Worm (Caenorhabditis elegans) whole organism, midembryonic: ENCODE data around the gene M60.7.

Experiments
- T22C8.4 ChIP-seq: fragments of 200-800 bp; sonication (Bioruptor generic); IDR thresholded peaks from 2 replicates; pipeline ENCODE4 v1.3.6; 2022; ENCODE audit warnings: missing genetic modification characterization, missing compliant biosample characterization
- cog-1 ChIP-seq: sonication (generic microtip); optimal IDR thresholded peaks from 2 replicates; lab custom pipeline; 2016; ENCODE audit warnings: missing genetic modification characterization, missing compliant biosample characterization
- flt-1 ChIP-seq: fragments of 200-800 bp; sonication (Bioruptor generic); IDR thresholded peaks from 2 replicates; pipeline ENCODE4 v1.3.6; 2022; ENCODE audit warnings: missing genetic modification characterization, missing compliant biosample characterization
- klf-2 ChIP-seq: fragments of 200-800 bp; sonication (Bioruptor generic); conservative IDR thresholded peaks from 2 replicates; pipeline ENCODE4 v1.3.6; 2022; ENCODE audit warnings: missing genetic modification reagents, missing genetic modification characterization, missing compliant biosample characterization
- med-1 ChIP-seq: sonication (generic microtip); optimal IDR thresholded peaks from 2 replicates; lab custom pipeline; 2017; ENCODE audit warnings: missing genetic modification characterization, mild to moderate bottlenecking, missing compliant biosample characterization, antibody characterized with exemption, missing genetic modification reagents; ENCODE audit not compliant: insufficient read depth
- ref-1 ChIP-seq: fragments of 200-800 bp; sonication (Bioruptor generic); conservative IDR thresholded peaks from 2 replicates; pipeline ENCODE4 v1.3.6; 2022; ENCODE audit warnings: missing genetic modification reagents, missing genetic modification characterization, missing compliant biosample characterization
- tab-1 ChIP-seq: fragments of 200-800 bp; sonication (Bioruptor generic); IDR thresholded peaks from 2 replicates; pipeline ENCODE4 v1.3.6; 2022; ENCODE audit warnings: missing genetic modification characterization, missing compliant biosample characterization
- ztf-23 ChIP-seq: fragments of 200-800 bp; sonication (Bioruptor generic); IDR thresholded peaks from 2 replicates; pipeline ENCODE4 v1.3.6; 2022; ENCODE audit warnings: missing genetic modification reagents, missing genetic modification characterization, missing compliant biosample characterization
- ztf-29 ChIP-seq: fragments of 200-800 bp; sonication (Bioruptor generic); IDR thresholded peaks from 2 replicates; pipeline ENCODE4 v1.3.6; 2022; ENCODE audit warnings: missing genetic modification reagents, missing genetic modification characterization, missing compliant biosample characterization

M60.7 gene

DNA sequence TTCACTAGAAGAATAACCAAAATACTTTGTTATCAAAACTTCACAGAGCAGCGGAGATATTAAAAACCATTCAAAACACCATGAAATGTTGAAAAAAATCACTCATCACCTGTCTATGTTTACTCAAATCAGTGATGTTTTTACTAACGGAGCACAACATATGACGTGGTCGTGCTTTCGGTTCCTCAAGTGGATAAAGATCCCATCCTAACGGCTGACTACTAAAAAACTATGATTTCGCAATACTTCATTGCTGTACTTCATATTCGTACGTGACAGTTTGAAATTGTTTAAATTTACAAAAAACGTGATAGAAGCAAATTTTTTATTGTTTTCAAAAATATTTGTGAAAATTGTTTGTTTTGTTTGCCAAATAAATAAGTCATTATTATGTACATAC, 3.3 kb downstream of the M60.7 start:
- no peak for TF ChIP-seq med-1 (GFP tag; lab: Kevin White, UChicago)
- TF ChIP-seq flt-1 (GFP tag; lab: Robert Waterston, UW): no peak
- no peak for TF ChIP-seq T22C8.4 (GFP tag; lab: Robert Waterston, UW)
- no peak for TF ChIP-seq tab-1
- no peak for TF ChIP-seq ztf-29 (GFP tag; lab: Robert Waterston, UW)
- no peak for TF ChIP-seq ref-1 (GFP tag; lab: Robert Waterston, UW)
- no peak for TF ChIP-seq cog-1 (tag; lab: Kevin White, UChicago)
- TF ChIP-seq ztf-23 (GFP tag; lab: Robert Waterston, UW): no peak

DNA sequence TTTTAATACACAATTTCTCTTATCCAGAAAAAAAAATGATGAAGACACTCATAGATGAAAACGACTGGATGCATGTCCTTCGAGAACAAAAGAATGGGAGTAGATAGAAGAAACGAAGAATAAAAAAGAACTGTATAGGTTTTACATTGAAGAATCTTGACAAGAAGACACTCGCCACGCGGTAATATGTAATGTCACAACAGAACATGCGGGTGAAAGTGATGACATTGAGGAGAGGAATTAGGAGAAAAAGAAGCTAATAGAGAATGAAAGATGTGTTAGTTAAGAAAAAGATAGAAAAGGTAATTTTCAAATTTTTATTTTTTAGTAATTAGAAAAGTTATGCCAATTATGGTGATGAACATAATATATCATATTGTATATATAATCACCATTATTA, 5.5 kb downstream of the M60.7 start:
- TF ChIP-seq cog-1 (tag; lab: Kevin White, UChicago): no peak
- no peak for TF ChIP-seq T22C8.4 (GFP tag; lab: Robert Waterston, UW)
- TF ChIP-seq ztf-23 (GFP tag; lab: Robert Waterston, UW): no peak
- TF ChIP-seq med-1 (GFP tag; lab: Kevin White, UChicago): no peak
- no peak for TF ChIP-seq ztf-29 (GFP tag; lab: Robert Waterston, UW)
- no peak for TF ChIP-seq ref-1 (GFP tag; lab: Robert Waterston, UW)
- no peak for TF ChIP-seq klf-2 (GFP tag; lab: Robert Waterston, UW)
- TF ChIP-seq flt-1 (GFP tag; lab: Robert Waterston, UW): no peak

DNA sequence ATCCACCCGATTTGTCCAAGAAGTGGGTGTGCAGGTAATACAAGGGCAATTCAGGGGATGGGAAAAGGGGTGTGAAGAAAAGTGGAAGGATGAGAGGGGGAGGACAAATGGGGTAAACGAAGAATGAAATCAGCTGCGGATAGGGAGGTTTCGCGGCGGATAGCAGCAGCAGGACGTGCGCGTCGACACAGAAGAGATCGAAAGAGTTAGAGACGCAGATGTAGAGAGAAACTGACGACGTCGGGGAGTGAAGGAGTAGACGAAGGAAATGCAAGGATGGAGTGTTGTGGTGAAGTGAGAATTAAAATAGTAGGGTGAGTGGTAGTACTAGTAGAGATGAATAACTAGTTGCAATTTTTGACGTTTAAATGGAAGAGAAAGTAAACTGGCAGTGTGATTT, 8.7 kb downstream of the M60.7 start, which contains the start of gene M60.6:
TSS of gene M60.6 (minus strand) at position 166 of the 400 bp plus-strand sequence.
- TF ChIP-seq klf-2 (GFP tag; lab: Robert Waterston, UW) (no peak), cog-1 (tag; lab: Kevin White, UChicago) (no peak), ref-1 (GFP tag; lab: Robert Waterston, UW) (no peak), med-1 (GFP tag; lab: Kevin White, UChicago) (no peak), ztf-23 (GFP tag; lab: Robert Waterston, UW) (no peak), flt-1 (GFP tag; lab: Robert Waterston, UW) (no peak), tab-1 (no peak), T22C8.4 (GFP tag; lab: Robert Waterston, UW) (no peak), ztf-29 (GFP tag; lab: Robert Waterston, UW) (no peak)

DNA sequence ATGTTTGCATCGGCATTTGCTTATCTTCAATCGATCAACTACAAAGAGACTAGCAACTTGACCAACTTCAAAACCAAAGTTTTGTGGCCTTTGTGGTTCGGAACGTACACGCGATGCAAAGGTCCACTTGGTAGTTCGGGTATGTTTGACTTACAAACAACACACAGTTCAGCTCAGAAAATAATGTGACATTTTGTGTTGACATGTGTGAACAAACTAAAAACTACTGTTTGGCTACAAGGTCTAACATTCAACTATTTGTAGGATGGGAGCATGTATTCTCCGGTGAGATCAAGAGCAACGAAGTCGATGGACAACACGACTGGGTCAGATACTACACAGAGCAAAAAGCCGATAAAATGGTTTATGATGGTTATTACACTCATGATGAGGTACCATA, 13.9 kb downstream of the M60.7 start:
- TF ChIP-seq cog-1 (tag; lab: Kevin White, UChicago): no peak
- no peak for TF ChIP-seq med-1 (GFP tag; lab: Kevin White, UChicago)
- TF ChIP-seq tab-1: no peak
- TF ChIP-seq T22C8.4 (GFP tag; lab: Robert Waterston, UW): no peak
- no peak for TF ChIP-seq ztf-29 (GFP tag; lab: Robert Waterston, UW)
- no peak for TF ChIP-seq klf-2 (GFP tag; lab: Robert Waterston, UW)
- TF ChIP-seq ref-1 (GFP tag; lab: Robert Waterston, UW): no peak
- no peak for TF ChIP-seq flt-1 (GFP tag; lab: Robert Waterston, UW)
- no peak for TF ChIP-seq ztf-23 (GFP tag; lab: Robert Waterston, UW)

DNA sequence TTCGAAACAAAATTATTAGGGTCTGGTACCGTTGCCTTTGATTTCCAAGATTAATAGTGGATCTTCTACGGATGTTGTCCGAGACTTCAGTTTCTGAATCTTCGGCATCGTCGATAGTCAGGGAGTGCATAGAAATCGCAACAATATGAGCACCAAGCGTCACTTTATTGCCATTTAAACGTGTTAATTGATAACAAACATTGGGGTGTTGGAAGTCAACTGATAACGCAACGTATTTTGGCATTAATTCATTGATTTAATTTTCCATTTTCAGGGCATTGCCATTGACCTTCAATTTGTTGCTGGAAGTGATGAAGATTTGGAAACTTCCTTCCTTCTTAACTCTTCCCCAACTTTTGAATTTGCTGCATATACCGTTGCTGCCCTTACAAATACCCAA, 14.8 kb downstream of the M60.7 start, which contains the start of gene kqt-2:
TSS of gene kqt-2 (minus strand) at position 244 of the 400 bp plus-strand sequence.
- TF ChIP-seq ztf-23 (GFP tag; lab: Robert Waterston, UW): no peak
- TF ChIP-seq cog-1 (tag; lab: Kevin White, UChicago): no peak
- no peak for TF ChIP-seq flt-1 (GFP tag; lab: Robert Waterston, UW)
- TF ChIP-seq ref-1 (GFP tag; lab: Robert Waterston, UW): no peak
- no peak for TF ChIP-seq klf-2 (GFP tag; lab: Robert Waterston, UW)
- TF ChIP-seq T22C8.4 (GFP tag; lab: Robert Waterston, UW): no peak
- no peak for TF ChIP-seq med-1 (GFP tag; lab: Kevin White, UChicago)
- TF ChIP-seq tab-1: no peak
- TF ChIP-seq ztf-29 (GFP tag; lab: Robert Waterston, UW): no peak

DNA sequence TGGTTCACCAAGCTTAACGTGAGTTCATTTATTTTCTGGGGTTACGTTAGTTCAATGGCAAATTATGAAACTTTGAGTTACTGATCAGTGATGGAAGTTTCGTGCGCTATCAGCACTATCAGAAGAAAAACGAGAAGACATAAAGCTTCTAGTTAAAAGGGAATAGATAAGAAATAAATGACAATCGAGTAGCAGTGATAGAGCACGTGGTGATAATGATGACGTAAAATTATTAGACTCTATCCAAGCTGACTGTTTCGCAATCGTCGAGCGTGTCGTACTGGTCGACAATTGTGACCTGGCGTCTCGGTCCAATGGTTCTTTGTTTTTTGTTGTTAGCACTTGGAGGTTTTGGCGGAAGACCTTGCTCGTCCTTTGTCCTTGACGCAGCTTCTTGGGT, 17.9 kb downstream of the M60.7 start:
- TF ChIP-seq med-1 (GFP tag; lab: Kevin White, UChicago) (no peak), ref-1 (GFP tag; lab: Robert Waterston, UW) (no peak), klf-2 (GFP tag; lab: Robert Waterston, UW) (no peak), T22C8.4 (GFP tag; lab: Robert Waterston, UW) (no peak), tab-1 (no peak), ztf-29 (GFP tag; lab: Robert Waterston, UW) (no peak), ztf-23 (GFP tag; lab: Robert Waterston, UW) (no peak), cog-1 (tag; lab: Kevin White, UChicago) (no peak), flt-1 (GFP tag; lab: Robert Waterston, UW) (no peak)

DNA sequence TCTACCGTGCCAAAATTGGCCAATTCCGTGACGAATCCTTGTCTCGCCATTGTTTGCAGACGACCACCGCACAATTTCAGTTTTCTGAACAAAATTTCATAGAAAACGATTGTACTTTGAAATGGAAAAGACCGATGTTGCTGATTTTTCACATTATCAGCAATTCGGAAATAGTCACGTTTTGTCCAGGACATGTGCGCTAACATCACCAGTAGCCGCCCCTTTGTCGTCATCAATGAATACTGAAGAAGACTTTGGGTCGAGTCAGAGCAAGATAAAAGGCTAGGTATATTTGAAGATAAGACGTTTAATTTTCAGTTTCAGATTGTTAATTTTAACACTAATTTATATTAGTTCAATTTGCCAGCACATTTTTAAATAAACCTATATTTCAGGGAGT, 19.1 kb downstream of the M60.7 start, which contains the start of gene endu-2:
TSS of gene endu-2 (plus strand) at position 396 of the 400 bp plus-strand sequence.
- TF ChIP-seq ztf-29 (GFP tag; lab: Robert Waterston, UW) (no peak), T22C8.4 (GFP tag; lab: Robert Waterston, UW) (no peak), med-1 (GFP tag; lab: Kevin White, UChicago) (no peak), ztf-23 (GFP tag; lab: Robert Waterston, UW) (no peak), tab-1 (no peak), ref-1 (GFP tag; lab: Robert Waterston, UW) (no peak)

DNA sequence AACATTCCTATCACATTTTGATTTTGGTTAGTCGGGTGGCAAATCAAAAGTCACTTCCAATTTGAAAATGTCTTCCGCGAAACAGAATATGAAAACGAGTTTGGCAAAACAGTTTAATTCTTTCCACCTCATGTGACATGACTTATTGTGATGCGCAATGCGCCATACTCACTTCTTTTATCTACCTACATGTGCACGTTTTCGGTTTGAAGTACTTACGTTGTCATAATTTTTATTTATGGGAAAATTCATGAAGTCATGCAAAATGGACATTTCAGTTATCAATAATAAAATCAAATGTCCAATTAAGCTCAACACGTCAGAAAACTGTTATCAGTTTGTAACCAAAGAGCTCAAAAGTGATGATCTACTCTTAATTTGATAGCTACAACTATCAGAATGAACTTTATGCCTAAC, 22.3 kb downstream of the M60.7 start:
- TF ChIP-seq klf-2 (GFP tag; lab: Robert Waterston, UW) (no peak), cog-1 (tag; lab: Kevin White, UChicago) (no peak), ztf-29 (GFP tag; lab: Robert Waterston, UW) (no peak), flt-1 (GFP tag; lab: Robert Waterston, UW) (no peak), tab-1 (no peak), T22C8.4 (GFP tag; lab: Robert Waterston, UW) (no peak)

DNA sequence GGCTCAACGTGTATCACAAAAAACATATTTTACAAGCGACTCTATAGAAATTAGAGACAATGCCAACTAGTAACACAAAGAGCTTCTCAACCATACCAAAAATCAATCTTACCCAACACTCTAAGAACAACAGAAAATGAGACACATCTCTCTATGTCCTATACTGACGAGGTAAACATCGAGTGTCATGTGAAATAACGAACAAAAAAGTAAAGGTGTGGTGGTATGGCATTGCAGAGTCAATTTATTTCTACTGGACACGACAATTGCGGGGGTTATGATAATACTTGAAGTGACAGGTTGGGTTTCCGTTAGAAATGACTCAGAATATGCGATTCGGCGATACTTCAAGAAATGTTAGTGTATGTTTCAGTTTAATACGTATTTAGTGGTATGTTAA, 24.5 kb downstream of the M60.7 start:
- TF ChIP-seq ztf-29 (GFP tag; lab: Robert Waterston, UW): no peak
- no peak for TF ChIP-seq klf-2 (GFP tag; lab: Robert Waterston, UW)
- TF ChIP-seq ref-1 (GFP tag; lab: Robert Waterston, UW): no peak
- no peak for TF ChIP-seq T22C8.4 (GFP tag; lab: Robert Waterston, UW)
- no peak for TF ChIP-seq cog-1 (tag; lab: Kevin White, UChicago)
- no peak for TF ChIP-seq med-1 (GFP tag; lab: Kevin White, UChicago)
- TF ChIP-seq ztf-23 (GFP tag; lab: Robert Waterston, UW): no peak
- no peak for TF ChIP-seq flt-1 (GFP tag; lab: Robert Waterston, UW)
- no peak for TF ChIP-seq tab-1
